Fruit fly (Drosophila melanogaster) whole organism, embryonic: ENCODE data around the gene Pcd.

Source experiments
- CG30020 ChIP-seq: fragments of 200-800 bp; optimal IDR thresholded peaks from 2 replicates; lab custom pipeline; 2019; ENCODE audit warnings: missing biosample characterization, mild to moderate bottlenecking, missing genetic modification characterization, moderate library complexity
- CG4360 ChIP-seq: fragments of 200-800 bp; sonication (Bioruptor generic); IDR thresholded peaks from 2 replicates; pipeline ENCODE4 v1.3.6; 2022; ENCODE audit warnings: missing biosample characterization, missing genetic modification characterization
- Lpt ChIP-seq: fragments of >200 bp; optimal IDR thresholded peaks from 2 replicates; lab custom pipeline; 2018; ENCODE audit warnings: missing biosample characterization, missing genetic modification characterization
- Oaz ChIP-seq: fragments of 200-800 bp; sonication (Bioruptor generic); IDR thresholded peaks from 2 replicates; pipeline ENCODE4 v1.3.6; 2022; ENCODE audit warnings: missing biosample characterization, missing genetic modification characterization
- btn ChIP-seq: fragments of 200-800 bp; sonication (Bioruptor generic); optimal IDR thresholded peaks from 2 replicates; lab custom pipeline; 2016; ENCODE audit warnings: missing biosample characterization, missing genetic modification characterization
- kay ChIP-seq: fragments of 200-800 bp; sonication (Bioruptor generic); optimal IDR thresholded peaks from 2 replicates; lab custom pipeline; 2016; ENCODE audit warnings: missing biosample characterization, missing genetic modification characterization
- maf-S ChIP-seq: fragments of 200-800 bp; sonication (Bioruptor generic); optimal IDR thresholded peaks from 2 replicates; lab custom pipeline; 2016; ENCODE audit warnings: missing biosample characterization, missing genetic modification characterization
- pan ChIP-seq, 4 experiments: fragments of >200 bp in 3 of 4; fragments of 200-800 bp in 1 of 4; sonication (Bioruptor generic) in 1 of 4; optimal IDR thresholded peaks in 3 of 4; IDR thresholded peaks in 1 of 4; 2 replicates each; pipeline versions ENCODE4 v1.3.6 to Lab custom; 2017 to 2022; ENCODE audit warnings: missing biosample characterization in 2 of 4, missing genetic modification characterization in 2 of 4, mixed read lengths in 1 of 4
- tin ChIP-seq: fragments of 200-800 bp; sonication (Bioruptor generic); optimal IDR thresholded peaks from 3 replicates; lab custom pipeline; 2016; ENCODE audit warnings: missing biosample characterization, missing genetic modification characterization
- unc-4 ChIP-seq: fragments of 200-800 bp; sonication (Bioruptor generic); IDR thresholded peaks from 2 replicates; pipeline ENCODE4 v1.3.6; 2022; ENCODE audit warnings: missing biosample characterization, missing genetic modification characterization; ENCODE audit not compliant: partially characterized antibody

dm6 chr3R:29757681-29758080 is 34.7 kb downstream of the Pcd start:
- TF ChIP-seq maf-S (GFP tag; lab: Kevin White, UChicago) (no peak), unc-4 (GFP tag; lab: Robert Waterston, UW) (no peak), CG30020 (tag; lab: Kevin White, UChicago) (no peak), tin (GFP tag; lab: Kevin White, UChicago) (no peak), kay (no peak), CG4360 (GFP tag; lab: Robert Waterston, UW) (no peak), pan (optimal IDR thresholded peaks at IDR 0.05; lab: Kevin White, UChicago) (no peak), pan (GFP tag; optimal IDR thresholded peaks at IDR 0.05 in 1 of 2, IDR thresholded peaks at IDR 0.05 in 1 of 2) (no peak), btn (GFP tag; lab: Kevin White, UChicago) (no peak), Oaz (GFP tag; lab: Robert Waterston, UW) (no peak), Lpt (GFP tag; lab: Kevin White, UChicago) (no peak)
